Worm (Caenorhabditis elegans): ENCODE measurements around the gene mif-2.

- TF ChIP-seq cog-1 (tag; optimal IDR thresholded peaks at IDR 0.05) (no peak), T22C8.4 (GFP tag; IDR thresholded peaks at IDR 0.05) (no peak)
These were observed 26.3 kb upstream of the mif-2 start for ce11 chrV:12004501-12004940.

Measured in whole organism, midembryonic.